Fruit fly (Drosophila melanogaster) whole organism: ENCODE results near the gene Proc-R.

Source experiments
- CG8478 ChIP-seq: fragments of >200 bp; optimal IDR thresholded peaks from 2 replicates; lab custom pipeline; 2018; ENCODE audit warnings: inconsistent platforms
- Dll ChIP-seq: fragments of >200 bp; optimal IDR thresholded peaks from 2 replicates; lab custom pipeline; 2017
- EcR ChIP-seq, 2 experiments: fragments of >200 bp; optimal IDR thresholded peaks; 2 replicates each; lab custom pipeline; 2017; ENCODE audit warnings: missing biosample characterization in 2 of 2, missing genetic modification characterization in 2 of 2, missing genetic modification reagents in 2 of 2
- pan ChIP-seq: fragments of >200 bp; optimal IDR thresholded peaks from 2 replicates; lab custom pipeline; 2017
- psq ChIP-seq: fragments of >200 bp; optimal IDR thresholded peaks from 2 replicates; lab custom pipeline; 2017
- usp ChIP-seq: fragments of >200 bp; optimal IDR thresholded peaks from 2 replicates; lab custom pipeline; 2017; ENCODE audit warnings: missing biosample characterization, missing genetic modification characterization, mixed read lengths

The Proc-R gene

dm6 chrX:4707237-4708066 is at the start of gene Proc-R:
Gene Proc-R (plus strand): TSS chrX:4707916.
- TF ChIP-seq Dll (lab: Kevin White, UChicago), result no peak

dm6 chrX:4660642-4661252 is 47.0 kb upstream of the Proc-R start:
- no peak for TF ChIP-seq psq
- no peak for TF ChIP-seq CG8478
- TF ChIP-seq pan (lab: Kevin White, UChicago), result no peak
- no peak for TF ChIP-seq EcR (GFP tag; optimal IDR thresholded peaks at IDR 0.05; lab: Kevin White, UChicago)
- TF ChIP-seq usp (GFP tag; lab: Kevin White, UChicago), result no peak
- TF ChIP-seq Dll (lab: Kevin White, UChicago), result no peak

- TF ChIP-seq EcR (GFP tag; optimal IDR thresholded peaks at IDR 0.05; lab: Kevin White, UChicago) (no peak), Dll (lab: Kevin White, UChicago) (no peak), psq (no peak), usp (GFP tag; lab: Kevin White, UChicago) (no peak), pan (lab: Kevin White, UChicago) (no peak), CG8478 (no peak)
Measured at dm6 chrX:4664107-4664506, 43.6 kb upstream of the Proc-R start.

- TF ChIP-seq CG8478 (no peak), pan (lab: Kevin White, UChicago) (no peak), Dll (lab: Kevin White, UChicago) (no peak), EcR (GFP tag; optimal IDR thresholded peaks at IDR 0.05; lab: Kevin White, UChicago) (no peak), usp (GFP tag; lab: Kevin White, UChicago) (no peak), psq (no peak)
Measured at dm6 chrX:4666650-4667360, 40.9 kb upstream of the Proc-R start, which contains the start of gene CG3009. Gene CG3009 (minus strand): TSS chrX:4666700.

dm6 chrX:4669438-4669837 is 38.3 kb upstream of the Proc-R start:
- TF ChIP-seq usp (GFP tag; lab: Kevin White, UChicago) (no peak), EcR (GFP tag; optimal IDR thresholded peaks at IDR 0.05; lab: Kevin White, UChicago) (no peak), psq (no peak), CG8478 (no peak), pan (lab: Kevin White, UChicago) (no peak), Dll (lab: Kevin White, UChicago) (no peak)

- no peak for TF ChIP-seq psq
- no peak for TF ChIP-seq pan (lab: Kevin White, UChicago)
- no peak for TF ChIP-seq usp (GFP tag; lab: Kevin White, UChicago)
Measured at dm6 chrX:4671194-4671626, 36.5 kb upstream of the Proc-R start.

- no peak for TF ChIP-seq CG8478
- TF ChIP-seq usp (GFP tag; lab: Kevin White, UChicago), result no peak
- TF ChIP-seq psq, result no peak
- TF ChIP-seq EcR (GFP tag; optimal IDR thresholded peaks at IDR 0.05; lab: Kevin White, UChicago), result no peak
- no peak for TF ChIP-seq Dll (lab: Kevin White, UChicago)
- no peak for TF ChIP-seq pan (lab: Kevin White, UChicago)
Measured at dm6 chrX:4675054-4675453, 32.7 kb upstream of the Proc-R start.

- TF ChIP-seq usp (GFP tag; lab: Kevin White, UChicago) (no peak), CG8478 (no peak), Dll (lab: Kevin White, UChicago) (no peak), EcR (GFP tag; optimal IDR thresholded peaks at IDR 0.05; lab: Kevin White, UChicago) (no peak), psq (no peak), pan (lab: Kevin White, UChicago) (no peak)
Measured at dm6 chrX:4677427-4677826, 30.3 kb upstream of the Proc-R start.

dm6 chrX:4678146-4678912 is 29.4 kb upstream of the Proc-R start:
- no peak for TF ChIP-seq psq
- TF ChIP-seq CG8478, result no peak
- peak in 1 of 2 experiments; percentile 75 for TF ChIP-seq EcR (GFP tag; optimal IDR thresholded peaks at IDR 0.05; lab: Kevin White, UChicago)
- TF ChIP-seq Dll (lab: Kevin White, UChicago), result no peak
- TF ChIP-seq pan (lab: Kevin White, UChicago), result no peak

- TF ChIP-seq EcR (GFP tag; optimal IDR thresholded peaks at IDR 0.05; lab: Kevin White, UChicago) (no peak), pan (lab: Kevin White, UChicago) (no peak), CG8478 (no peak), usp (GFP tag; lab: Kevin White, UChicago) (no peak), Dll (lab: Kevin White, UChicago) (no peak), psq (no peak)
Measured at dm6 chrX:4678913-4679812, 28.6 kb upstream of the Proc-R start, which contains the start of gene fzr. Gene fzr (minus strand): TSS chrX:4679537.
